Worm (Caenorhabditis elegans): Measurements from ENCODE around the gene sph-1.

sph-1 gene

ce11 chrIV:8152688-8153087 is 19.3 kb upstream of the sph-1 start:
- TF ChIP-seq tbx-8 (GFP tag; optimal IDR thresholded peaks at IDR 0.05): no peak
- no peak for TF ChIP-seq nhr-2 (tag; optimal IDR thresholded peaks at IDR 0.05)
- TF ChIP-seq unc-120 (tag; optimal IDR thresholded peaks at IDR 0.05; ENCODE audit: poor library complexity, severe bottlenecking): no peak
- TF ChIP-seq mab-5 (tag; optimal IDR thresholded peaks at IDR 0.05): no peak
- TF ChIP-seq elt-1 (tag; optimal IDR thresholded peaks at IDR 0.05; ENCODE audit: borderline replicate concordance, insufficient read depth): no peak
- no peak for TF ChIP-seq M03D4.4 (tag; optimal IDR thresholded peaks at IDR 0.05)
- TF ChIP-seq ceh-39 (tag; optimal IDR thresholded peaks at IDR 0.05): no peak
- no peak for TF ChIP-seq ceh-83 (GFP tag; optimal IDR thresholded peaks at IDR 0.05)
- no peak for TF ChIP-seq drap-1 (GFP tag; optimal IDR thresholded peaks at IDR 0.05)

- no peak for TF ChIP-seq pha-4 (tag; optimal IDR thresholded peaks at IDR 0.05)
- no peak for TF ChIP-seq elt-3 (tag; optimal IDR thresholded peaks at IDR 0.05)
- no peak for TF ChIP-seq drap-1 (GFP tag; optimal IDR thresholded peaks at IDR 0.05)
- TF ChIP-seq lin-32 (GFP tag; optimal IDR thresholded peaks at IDR 0.05): no peak
- no peak for TF ChIP-seq lsy-2 (tag; optimal IDR thresholded peaks at IDR 0.05)
- no peak for TF ChIP-seq sptf-1 (tag; optimal IDR thresholded peaks at IDR 0.05)
- no peak for TF ChIP-seq mab-5 (tag; optimal IDR thresholded peaks at IDR 0.05)
- TF ChIP-seq snpc-4 (tag; optimal IDR thresholded peaks at IDR 0.05): no peak
- no peak for TF ChIP-seq ceh-83 (GFP tag; optimal IDR thresholded peaks at IDR 0.05)
- no peak for TF ChIP-seq nhr-76 (tag; optimal IDR thresholded peaks at IDR 0.05)
- no peak for TF ChIP-seq cnd-1 (tag; optimal IDR thresholded peaks at IDR 0.05)
- TF ChIP-seq elt-1 (tag; optimal IDR thresholded peaks at IDR 0.05; ENCODE audit: borderline replicate concordance, insufficient read depth): no peak
- TF ChIP-seq nhr-2 (tag; optimal IDR thresholded peaks at IDR 0.05): no peak
- no peak for TF ChIP-seq sem-2 (GFP tag; optimal IDR thresholded peaks at IDR 0.05)
- TF ChIP-seq nhr-237 (tag; optimal IDR thresholded peaks at IDR 0.05): no peak
- no peak for TF ChIP-seq blmp-1 (tag; optimal IDR thresholded peaks at IDR 0.05)
- no peak for TF ChIP-seq flh-1 (GFP tag; optimal IDR thresholded peaks at IDR 0.05)
- TF ChIP-seq mls-2 (tag; optimal IDR thresholded peaks at IDR 0.05): no peak
- TF ChIP-seq bed-3 (GFP tag; optimal IDR thresholded peaks at IDR 0.05): no peak
These were observed 18.8 kb upstream of the sph-1 start, which contains the start of gene faah-2 for ce11 chrIV:8152145-8152544. Gene faah-2 (plus strand): TSS chrIV:8152445.

- no peak for TF ChIP-seq hlh-1 (tag; optimal IDR thresholded peaks at IDR 0.05)
- no peak for TF ChIP-seq nhr-76 (tag; optimal IDR thresholded peaks at IDR 0.05)
- TF ChIP-seq unc-62 (GFP tag; optimal IDR thresholded peaks at IDR 0.05): no peak
- TF ChIP-seq ces-1 (GFP tag; optimal IDR thresholded peaks at IDR 0.05): no peak
These were observed 18.4 kb upstream of the sph-1 start for ce11 chrIV:8151721-8152120.

ce11 chrIV:8148494-8148893 is 15.1 kb upstream of the sph-1 start, which contains the start of gene pmk-1:
Gene pmk-1 (plus strand): TSS chrIV:8148794.
- TF ChIP-seq unc-120 (tag; optimal IDR thresholded peaks at IDR 0.05; ENCODE audit: poor library complexity, severe bottlenecking) (no peak), ceh-39 (tag; optimal IDR thresholded peaks at IDR 0.05) (no peak), lin-13 (tag; optimal IDR thresholded peaks at IDR 0.05) (no peak), cnd-1 (tag; optimal IDR thresholded peaks at IDR 0.05) (no peak), unc-62 (GFP tag; optimal IDR thresholded peaks at IDR 0.05) (no peak), ztf-11 (tag; optimal IDR thresholded peaks at IDR 0.05) (no peak), elt-1 (tag; optimal IDR thresholded peaks at IDR 0.05; ENCODE audit: borderline replicate concordance, insufficient read depth) (no peak), ham-2 (GFP tag; optimal IDR thresholded peaks at IDR 0.05) (no peak), flh-1 (GFP tag; optimal IDR thresholded peaks at IDR 0.05) (no peak), pha-4 (tag; optimal IDR thresholded peaks at IDR 0.05) (no peak), nhr-237 (tag; optimal IDR thresholded peaks at IDR 0.05) (no peak), mab-5 (tag; optimal IDR thresholded peaks at IDR 0.05) (no peak)

ce11 chrIV:8146283-8146682 is 12.9 kb upstream of the sph-1 start:
- no peak for TF ChIP-seq lin-32 (GFP tag; optimal IDR thresholded peaks at IDR 0.05)
- TF ChIP-seq nhr-2 (tag; optimal IDR thresholded peaks at IDR 0.05): no peak
- no peak for TF ChIP-seq drap-1 (GFP tag; optimal IDR thresholded peaks at IDR 0.05)
- no peak for TF ChIP-seq tbx-8 (GFP tag; optimal IDR thresholded peaks at IDR 0.05)
- no peak for TF ChIP-seq cnd-1 (tag; optimal IDR thresholded peaks at IDR 0.05)
- peak; percentile 83 for TF ChIP-seq ceh-39 (tag; optimal IDR thresholded peaks at IDR 0.05)
- no peak for TF ChIP-seq ham-2 (GFP tag; optimal IDR thresholded peaks at IDR 0.05)

ce11 chrIV:8144341-8144740 is 11.0 kb upstream of the sph-1 start:
- TF ChIP-seq bed-3 (GFP tag; optimal IDR thresholded peaks at IDR 0.05) (no peak), nhr-12 (tag; optimal IDR thresholded peaks at IDR 0.05) (no peak), lin-13 (tag; optimal IDR thresholded peaks at IDR 0.05) (no peak), ham-2 (GFP tag; optimal IDR thresholded peaks at IDR 0.05) (no peak), cnd-1 (tag; optimal IDR thresholded peaks at IDR 0.05) (no peak), pha-4 (tag; optimal IDR thresholded peaks at IDR 0.05) (no peak), drap-1 (GFP tag; optimal IDR thresholded peaks at IDR 0.05) (no peak), ces-1 (GFP tag; optimal IDR thresholded peaks at IDR 0.05) (no peak), nhr-28 (tag; optimal IDR thresholded peaks at IDR 0.05) (no peak), ceh-43 (GFP tag; optimal IDR thresholded peaks at IDR 0.05) (no peak), nhr-2 (tag; optimal IDR thresholded peaks at IDR 0.05) (no peak), hlh-1 (tag; optimal IDR thresholded peaks at IDR 0.05) (no peak), lin-32 (GFP tag; optimal IDR thresholded peaks at IDR 0.05) (no peak), mep-1 (tag; optimal IDR thresholded peaks at IDR 0.05) (no peak), sem-2 (GFP tag; optimal IDR thresholded peaks at IDR 0.05) (no peak)

All from whole organism, mixed stage, embryonic.